Fruit fly (Drosophila melanogaster): ENCODE results near the gene temp.

- TF ChIP-seq psq (optimal IDR thresholded peaks at IDR 0.05), result no peak
- no peak for TF ChIP-seq ttk (optimal IDR thresholded peaks at IDR 0.05)
Measured at dm6 chrX:2306307-2306706, 44.0 kb upstream of the temp start.

Data from Kc167 (cell line).